Worm (Caenorhabditis elegans) whole organism, mixed stage, embryonic: Measurements from ENCODE around the gene R02F11.10.
A peak's percentile ranks its signal among the peaks of the same experiment; 100 is the strongest.

Experiments used
- M03D4.4 ChIP-seq: sonication (generic microtip); optimal IDR thresholded peaks from 2 replicates; lab custom pipeline; 2017; ENCODE audit warnings: mild to moderate bottlenecking, missing genetic modification characterization, missing compliant biosample characterization
- bed-3 ChIP-seq: fragments of 200-800 bp; sonication (Bioruptor generic); optimal IDR thresholded peaks from 3 replicates; lab custom pipeline; 2018; ENCODE audit warnings: mild to moderate bottlenecking, missing genetic modification characterization, moderate library complexity, missing compliant biosample characterization
- blmp-1 ChIP-seq: fragments of 150-350 bp; optimal IDR thresholded peaks from 2 replicates; lab custom pipeline; 2014; ENCODE audit warnings: missing biosample characterization, missing genetic modification characterization
- ceh-39 ChIP-seq: fragments of 150-350 bp; optimal IDR thresholded peaks from 2 replicates; lab custom pipeline; 2014; ENCODE audit warnings: missing biosample characterization, missing genetic modification characterization
- ceh-43 ChIP-seq: fragments of 200-800 bp; sonication (Bioruptor generic); optimal IDR thresholded peaks from 2 replicates; lab custom pipeline; 2018; ENCODE audit warnings: mild to moderate bottlenecking, missing genetic modification characterization, moderate library complexity, missing compliant biosample characterization
- ces-1 ChIP-seq: fragments of 150-350 bp; optimal IDR thresholded peaks from 2 replicates; lab custom pipeline; 2014; ENCODE audit warnings: missing biosample characterization, missing genetic modification reagents, missing genetic modification characterization
- cnd-1 ChIP-seq: fragments of 200-800 bp; sonication (Bioruptor generic); optimal IDR thresholded peaks from 2 replicates; lab custom pipeline; 2018; ENCODE audit warnings: mild to moderate bottlenecking, missing genetic modification characterization, missing compliant biosample characterization
- drap-1 ChIP-seq: fragments of 200-800 bp; sonication (Bioruptor generic); optimal IDR thresholded peaks from 3 replicates; lab custom pipeline; 2018; ENCODE audit warnings: mild to moderate bottlenecking, missing genetic modification characterization, missing compliant biosample characterization
- elt-1 ChIP-seq: sonication (generic microtip); optimal IDR thresholded peaks from 2 replicates; lab custom pipeline; 2017; ENCODE audit warnings: missing genetic modification characterization, mild to moderate bottlenecking, missing compliant biosample characterization, antibody characterized with exemption, moderate library complexity, borderline replicate concordance; ENCODE audit not compliant: insufficient read depth
- elt-3 ChIP-seq: fragments of 150-350 bp; optimal IDR thresholded peaks from 2 replicates; lab custom pipeline; 2014; ENCODE audit warnings: missing biosample characterization, missing genetic modification characterization
- hlh-1 ChIP-seq: fragments of 150-350 bp; optimal IDR thresholded peaks from 2 replicates; lab custom pipeline; 2014; ENCODE audit warnings: missing biosample characterization, missing genetic modification reagents, missing genetic modification characterization
- lin-13 ChIP-seq: fragments of 150-350 bp; optimal IDR thresholded peaks from 2 replicates; lab custom pipeline; 2014; ENCODE audit warnings: missing biosample characterization, missing genetic modification characterization
- lin-32 ChIP-seq: fragments of 200-800 bp; sonication (Bioruptor generic); optimal IDR thresholded peaks from 2 replicates; lab custom pipeline; 2018; ENCODE audit warnings: mild to moderate bottlenecking, missing genetic modification characterization, missing compliant biosample characterization
- lsy-2 ChIP-seq: fragments of 150-350 bp; optimal IDR thresholded peaks from 2 replicates; lab custom pipeline; 2014; ENCODE audit warnings: missing biosample characterization, missing genetic modification characterization
- mab-5 ChIP-seq: fragments of 150-350 bp; optimal IDR thresholded peaks from 2 replicates; lab custom pipeline; 2014; ENCODE audit warnings: missing biosample characterization, missing genetic modification characterization
- mep-1 ChIP-seq: fragments of 150-350 bp; optimal IDR thresholded peaks from 2 replicates; lab custom pipeline; 2017; ENCODE audit warnings: missing biosample characterization, missing genetic modification reagents, missing genetic modification characterization, inconsistent platforms
- mls-2 ChIP-seq: sonication (generic microtip); optimal IDR thresholded peaks from 2 replicates; lab custom pipeline; 2016; ENCODE audit warnings: mild to moderate bottlenecking, missing genetic modification characterization, moderate library complexity, missing compliant biosample characterization
- nhr-12 ChIP-seq: fragments of 150-350 bp; optimal IDR thresholded peaks from 2 replicates; lab custom pipeline; 2014; ENCODE audit warnings: missing biosample characterization, missing genetic modification characterization
- nhr-237 ChIP-seq: fragments of 150-350 bp; optimal IDR thresholded peaks from 2 replicates; lab custom pipeline; 2014; ENCODE audit warnings: missing biosample characterization, missing genetic modification characterization
- nhr-28 ChIP-seq: fragments of 150-350 bp; optimal IDR thresholded peaks from 2 replicates; lab custom pipeline; 2014; ENCODE audit warnings: missing biosample characterization, missing genetic modification characterization
- nhr-76 ChIP-seq: sonication (generic microtip); optimal IDR thresholded peaks from 2 replicates; lab custom pipeline; 2017; ENCODE audit warnings: missing biosample characterization, missing genetic modification characterization
- pha-4 ChIP-seq: fragments of 150-350 bp; optimal IDR thresholded peaks from 2 replicates; lab custom pipeline; 2018; ENCODE audit warnings: missing biosample characterization, missing genetic modification reagents, missing genetic modification characterization
- sem-2 ChIP-seq: fragments of 200-800 bp; sonication (Bioruptor generic); optimal IDR thresholded peaks from 2 replicates; lab custom pipeline; 2018; ENCODE audit warnings: mild to moderate bottlenecking, missing genetic modification characterization, missing compliant biosample characterization
- snpc-4 ChIP-seq: fragments of 150-350 bp; optimal IDR thresholded peaks from 2 replicates; lab custom pipeline; 2014; ENCODE audit warnings: missing biosample characterization, missing genetic modification characterization
- sptf-1 ChIP-seq: sonication (generic microtip); optimal IDR thresholded peaks from 2 replicates; lab custom pipeline; 2017; ENCODE audit warnings: mild to moderate bottlenecking, missing genetic modification characterization, moderate library complexity, missing compliant biosample characterization
- tbx-8 ChIP-seq: fragments of 200-800 bp; sonication (Bioruptor generic); optimal IDR thresholded peaks from 2 replicates; lab custom pipeline; 2018; ENCODE audit warnings: mild to moderate bottlenecking, missing genetic modification characterization, moderate library complexity, missing compliant biosample characterization
- unc-120 ChIP-seq: sonication (generic microtip); optimal IDR thresholded peaks from 2 replicates; lab custom pipeline; 2017; ENCODE audit warnings: missing genetic modification characterization, missing compliant biosample characterization; ENCODE audit not compliant: poor library complexity, severe bottlenecking
- unc-39 ChIP-seq: fragments of 150-350 bp; optimal IDR thresholded peaks from 2 replicates; lab custom pipeline; 2014; ENCODE audit warnings: missing biosample characterization, missing genetic modification characterization
- unc-62 ChIP-seq: fragments of 150-350 bp; optimal IDR thresholded peaks from 2 replicates; lab custom pipeline; 2014; ENCODE audit warnings: missing biosample characterization, missing genetic modification reagents, missing genetic modification characterization
- ztf-11 ChIP-seq: fragments of 150-350 bp; optimal IDR thresholded peaks from 2 replicates; lab custom pipeline; 2014; ENCODE audit warnings: missing biosample characterization, missing genetic modification characterization

The R02F11.10 gene

DNA sequence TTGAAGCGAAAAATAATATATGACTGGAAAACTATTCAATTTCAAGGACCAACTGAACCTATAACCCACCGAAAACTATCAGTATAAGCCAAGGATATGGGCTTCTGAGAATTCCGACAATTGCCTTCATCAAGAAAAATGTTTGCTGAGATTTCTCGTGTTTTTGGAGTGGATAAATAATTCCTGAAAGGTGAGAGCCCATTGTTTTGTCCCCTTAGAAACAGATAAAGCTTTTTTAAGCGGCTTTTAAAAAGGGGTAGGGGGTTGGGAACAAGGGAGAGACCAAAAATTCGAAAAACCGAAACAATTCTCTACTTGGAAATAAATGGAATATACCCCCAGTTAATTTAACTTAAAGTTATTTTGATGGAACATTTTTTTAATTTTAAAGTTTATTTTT is 22.4 kb upstream of the R02F11.10 start, which contains the start of gene C18G1.8:
Gene C18G1.8, minus strand, starts transcription at position 101 of the 400 bp plus-strand sequence.
- TF ChIP-seq elt-3 (tag; lab: Kevin White, UChicago) (no peak), bed-3 (GFP tag; lab: Kevin White, UChicago) (no peak), snpc-4 (tag; lab: Kevin White, UChicago) (no peak), hlh-1 (tag; lab: Kevin White, UChicago) (no peak), mls-2 (tag; lab: Kevin White, UChicago) (no peak), nhr-76 (tag; lab: Kevin White, UChicago) (no peak), pha-4 (tag; lab: Kevin White, UChicago) (no peak), mab-5 (tag; lab: Kevin White, UChicago) (no peak), ceh-39 (tag; lab: Kevin White, UChicago) (no peak), M03D4.4 (tag; lab: Kevin White, UChicago) (no peak), elt-1 (tag; lab: Kevin White, UChicago) (no peak), unc-62 (no peak), lin-32 (GFP tag; lab: Kevin White, UChicago) (no peak), nhr-28 (tag; lab: Kevin White, UChicago) (no peak), unc-120 (tag; lab: Kevin White, UChicago) (no peak), sem-2 (no peak), sptf-1 (no peak), lsy-2 (tag; lab: Kevin White, UChicago) (no peak), cnd-1 (no peak), ceh-43 (no peak)
- TF ChIP-seq, all 35 proteins: peak for 0

DNA sequence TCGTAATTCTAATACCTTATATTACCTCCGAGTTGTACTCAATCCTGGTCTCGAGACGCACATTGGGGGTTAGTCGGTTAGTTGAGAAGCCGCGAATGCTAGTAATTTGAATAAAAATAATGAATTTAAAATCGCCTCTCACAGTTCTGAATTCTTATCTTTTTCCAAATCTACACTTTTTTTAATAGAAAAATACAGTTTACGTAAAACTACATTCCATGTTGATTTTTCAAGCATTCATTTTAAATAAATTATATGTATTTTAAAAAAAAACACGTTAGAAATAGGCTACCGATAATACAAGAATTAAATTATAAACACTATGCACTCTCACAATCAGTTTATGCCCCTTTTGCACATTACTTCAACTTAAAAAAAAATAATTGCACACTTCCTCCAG is 19.3 kb upstream of the R02F11.10 start, which contains the start of gene C18G1.9:
Gene C18G1.9, minus strand, starts transcription at position 101 of the 400 bp plus-strand sequence.
- TF ChIP-seq drap-1 (GFP tag; lab: Kevin White, UChicago) (no peak), sem-2 (no peak)
- TF ChIP-seq, all 35 proteins: peak for 0

DNA sequence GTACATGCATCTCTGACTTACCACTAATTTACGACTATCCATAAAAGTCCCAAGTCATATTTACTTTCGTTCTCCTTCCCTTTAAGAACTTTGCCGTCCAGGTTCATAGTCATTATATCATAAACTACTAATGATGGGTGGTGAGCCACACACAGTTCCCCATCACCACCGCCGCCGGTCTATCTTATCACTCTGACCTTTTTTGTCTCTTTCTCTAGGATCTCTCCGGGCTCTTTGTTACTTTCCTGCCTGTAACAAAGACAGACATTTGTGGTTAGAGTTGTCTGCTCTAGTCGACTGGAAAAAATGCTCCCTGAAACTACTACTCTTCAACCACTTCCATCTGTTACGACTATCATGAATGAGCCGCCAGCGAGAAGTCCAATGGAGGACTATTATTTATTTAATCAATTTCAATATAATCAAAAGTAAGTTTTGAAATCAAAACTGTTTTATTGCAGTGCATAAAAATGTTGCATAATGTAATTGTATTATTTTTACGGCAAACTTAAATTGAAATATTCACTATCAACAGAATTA is 18.4 kb upstream of the R02F11.10 start, which contains the start of gene elt-7:
Gene elt-7, plus strand, starts transcription at position 263 of the 540 bp plus-strand sequence.
- TF ChIP-seq nhr-28 (tag; lab: Kevin White, UChicago) (no peak), elt-1 (tag; lab: Kevin White, UChicago) (no peak), mep-1 (tag; lab: Kevin White, UChicago) (no peak), blmp-1 (tag; lab: Kevin White, UChicago) (no peak), unc-39 (tag; lab: Kevin White, UChicago) (no peak), lin-32 (GFP tag; lab: Kevin White, UChicago) (no peak), tbx-8 (GFP tag; lab: Kevin White, UChicago) (no peak), hlh-1 (tag; lab: Kevin White, UChicago) (no peak)

DNA sequence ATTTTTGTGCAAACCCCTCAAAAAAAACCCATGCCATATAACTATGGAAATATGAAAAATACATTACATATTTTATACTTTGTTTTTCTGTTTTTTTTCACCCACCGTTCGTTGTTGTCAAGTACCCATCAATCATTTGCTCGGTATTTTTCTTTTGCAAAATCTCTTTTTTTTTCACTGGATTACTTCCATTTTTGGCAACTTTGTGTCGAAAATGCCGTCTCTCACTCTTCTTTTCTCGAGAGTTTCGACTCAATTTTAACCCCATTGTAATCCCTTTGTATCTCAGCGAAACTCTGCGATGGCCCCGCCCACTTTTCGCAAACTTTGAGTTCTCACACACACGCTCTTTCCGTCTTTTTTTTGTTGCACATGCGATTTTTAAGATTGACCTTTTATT is 13.8 kb upstream of the R02F11.10 start:
- TF ChIP-seq unc-62 (no peak), nhr-237 (tag; lab: Kevin White, UChicago) (no peak), unc-120 (tag; lab: Kevin White, UChicago) (peak; percentile 29)
- TF ChIP-seq, all 35 proteins: peak for 1

DNA sequence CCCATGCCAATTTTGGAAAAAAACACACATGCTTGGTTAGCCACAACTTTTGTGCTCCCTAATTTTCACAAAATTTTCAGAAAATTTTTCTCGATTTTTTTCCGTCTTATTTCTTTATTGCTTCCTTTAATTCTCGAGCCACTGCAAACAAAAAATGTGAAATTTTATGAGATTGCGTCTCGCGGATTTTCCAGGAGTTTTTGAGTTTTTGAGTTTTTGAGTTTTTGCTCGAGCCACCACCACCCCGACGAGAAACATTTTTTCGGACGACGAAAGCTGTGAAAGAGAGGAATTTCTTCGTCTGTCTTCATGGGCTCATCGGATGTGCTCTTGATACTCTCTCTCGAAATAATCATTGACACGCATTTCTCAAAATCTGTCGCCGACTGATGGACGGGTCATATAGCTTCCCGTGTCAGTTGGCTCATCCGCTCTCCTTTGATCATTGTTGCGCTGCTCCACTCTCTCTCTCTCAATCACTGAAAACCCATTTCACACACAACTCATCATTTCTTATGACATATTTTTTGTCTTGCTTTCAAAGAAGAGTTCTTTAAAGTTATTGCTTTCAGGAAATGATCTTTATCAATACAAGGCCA is 11.4 kb upstream of the R02F11.10 start, which contains the start of gene C18G1.1:
Gene C18G1.1, plus strand, starts transcription at position 573 of the 599 bp plus-strand sequence.
- no peak for TF ChIP-seq nhr-12 (tag; lab: Kevin White, UChicago)
- TF ChIP-seq unc-62, result peak; percentile 99
- no peak for TF ChIP-seq ceh-43
- TF ChIP-seq drap-1 (GFP tag; lab: Kevin White, UChicago), result no peak
- TF ChIP-seq nhr-237 (tag; lab: Kevin White, UChicago), result no peak
- TF ChIP-seq nhr-28 (tag; lab: Kevin White, UChicago), result no peak
- peak; percentile 26 for TF ChIP-seq unc-120 (tag; lab: Kevin White, UChicago)
- no peak for TF ChIP-seq lsy-2 (tag; lab: Kevin White, UChicago)
- no peak for TF ChIP-seq sem-2
- TF ChIP-seq lin-32 (GFP tag; lab: Kevin White, UChicago), result no peak
- TF ChIP-seq lin-13, result no peak
- peak; percentile 89 for TF ChIP-seq hlh-1 (tag; lab: Kevin White, UChicago)
- TF ChIP-seq ces-1, result no peak
- no peak for TF ChIP-seq ztf-11 (tag; lab: Kevin White, UChicago)
- no peak for TF ChIP-seq cnd-1
- no peak for TF ChIP-seq elt-1 (tag; lab: Kevin White, UChicago)
